Worm (Caenorhabditis elegans) whole organism, L4 larva: ENCODE data around the gene C48D1.1.
A peak's percentile ranks its signal among the peaks of the same experiment; 100 is the strongest.

Experiments used
- D1046.2 ChIP-seq: fragments of 200-800 bp; sonication (Bioruptor generic); IDR thresholded peaks from 2 replicates; pipeline ENCODE4 v1.3.6; 2022; ENCODE audit warnings: missing genetic modification characterization, missing compliant biosample characterization
- F10B5.3 ChIP-seq: sonication (generic microtip); optimal IDR thresholded peaks from 2 replicates; lab custom pipeline; 2016; ENCODE audit warnings: mild to moderate bottlenecking, missing genetic modification characterization, missing compliant biosample characterization
- F26F4.8 ChIP-seq: fragments of 200-800 bp; sonication (Bioruptor generic); conservative IDR thresholded peaks from 2 replicates; pipeline ENCODE4 v1.3.6; 2022; ENCODE audit warnings: missing genetic modification characterization, missing compliant biosample characterization
- F37D6.2 ChIP-seq: sonication (generic microtip); optimal IDR thresholded peaks from 2 replicates; lab custom pipeline; 2016; ENCODE audit warnings: mild to moderate bottlenecking, missing genetic modification characterization, missing compliant biosample characterization
- F49E8.2 ChIP-seq: sonication (generic microtip); optimal IDR thresholded peaks from 2 replicates; lab custom pipeline; 2016; ENCODE audit warnings: missing compliant biosample characterization, mild to moderate bottlenecking, missing genetic modification characterization, borderline replicate concordance
- R02D3.7 ChIP-seq: fragments of 150-350 bp; sonication (generic microtip); optimal IDR thresholded peaks from 3 replicates; lab custom pipeline; 2014; ENCODE audit warnings: missing biosample characterization, missing genetic modification characterization
- T26A8.4 ChIP-seq: fragments of 200-800 bp; sonication (Bioruptor generic); IDR thresholded peaks from 2 replicates; pipeline ENCODE4 v1.3.6; 2022; ENCODE audit warnings: missing genetic modification characterization, missing compliant biosample characterization
- Y105C5A.15 ChIP-seq: fragments of 200-800 bp; sonication (Bioruptor generic); IDR thresholded peaks from 2 replicates; pipeline ENCODE4 v1.3.6; 2022; ENCODE audit warnings: missing genetic modification characterization, missing compliant biosample characterization
- Y5F2A.4 ChIP-seq: fragments of 200-800 bp; sonication (Bioruptor generic); optimal IDR thresholded peaks from 2 replicates; lab custom pipeline; 2018; ENCODE audit warnings: mild to moderate bottlenecking, missing genetic modification characterization, missing compliant biosample characterization
- Y75B8A.6 ChIP-seq: fragments of 200-800 bp; sonication (Bioruptor generic); IDR thresholded peaks from 2 replicates; pipeline ENCODE4 v1.3.6; 2022; ENCODE audit warnings: missing genetic modification reagents, missing genetic modification characterization, missing compliant biosample characterization
- aha-1 ChIP-seq: fragments of 150-350 bp; peaks from one replicate; lab custom pipeline; 2014; ENCODE audit warnings: missing biosample characterization, missing genetic modification characterization
- aly-2 ChIP-seq: sonication (generic microtip); optimal IDR thresholded peaks from 2 replicates; lab custom pipeline; 2018; ENCODE audit warnings: missing biosample characterization, missing genetic modification characterization
- ama-1 ChIP-seq: fragments of 150-350 bp; optimal IDR thresholded peaks from 2 replicates; lab custom pipeline; 2014; ENCODE audit warnings: inconsistent platforms, mixed read lengths
- arid-1 ChIP-seq: fragments of 200-800 bp; sonication (Bioruptor generic); conservative IDR thresholded peaks from 2 replicates; pipeline ENCODE4 v1.3.6; 2022; ENCODE audit warnings: missing genetic modification reagents, missing genetic modification characterization, missing compliant biosample characterization
- attf-4 ChIP-seq: sonication (generic microtip); optimal IDR thresholded peaks from 3 replicates; lab custom pipeline; 2017; ENCODE audit warnings: missing biosample characterization, missing genetic modification characterization
- ceh-20 ChIP-seq: fragments of 200-800 bp; sonication (Bioruptor generic); IDR thresholded peaks from 2 replicates; pipeline ENCODE4 v1.3.6; 2022; ENCODE audit warnings: missing genetic modification reagents, missing genetic modification characterization, missing compliant biosample characterization
- ceh-28 ChIP-seq: fragments of 150-350 bp; optimal IDR thresholded peaks from 2 replicates; lab custom pipeline; 2014; ENCODE audit warnings: missing biosample characterization, missing genetic modification reagents, missing genetic modification characterization
- ceh-32 ChIP-seq: sonication (generic microtip); optimal IDR thresholded peaks from 2 replicates; lab custom pipeline; 2016; ENCODE audit warnings: mild to moderate bottlenecking, missing genetic modification characterization, missing compliant biosample characterization; ENCODE audit not compliant: poor library complexity
- ces-1 ChIP-seq: fragments of 150-350 bp; sonication (generic microtip); optimal IDR thresholded peaks from 4 replicates; lab custom pipeline; 2014; ENCODE audit warnings: missing biosample characterization, missing genetic modification reagents, missing genetic modification characterization
- cey-2 ChIP-seq: sonication (generic microtip); optimal IDR thresholded peaks from 3 replicates; lab custom pipeline; 2017; ENCODE audit warnings: missing genetic modification characterization, mild to moderate bottlenecking, missing compliant biosample characterization, antibody characterized with exemption, borderline replicate concordance; ENCODE audit not compliant: insufficient read depth
- daf-12 ChIP-seq: fragments of 150-350 bp; optimal IDR thresholded peaks from 2 replicates; lab custom pipeline; 2014; ENCODE audit warnings: missing biosample characterization, missing genetic modification reagents, missing genetic modification characterization
- daf-16 ChIP-seq, 3 experiments: sonication (generic microtip); optimal IDR thresholded peaks; 2 replicates each; lab custom pipeline; 2016 to 2017; ENCODE audit warnings: missing genetic modification characterization in 3 of 3, missing genetic modification reagents in 3 of 3, mild to moderate bottlenecking in 2 of 3, missing compliant biosample characterization in 2 of 3, missing biosample characterization in 1 of 3, moderate library complexity in 1 of 3
- daf-8 ChIP-seq: fragments of 200-800 bp; sonication (Bioruptor generic); IDR thresholded peaks from 2 replicates; pipeline ENCODE4 v1.3.6; 2022; ENCODE audit warnings: missing genetic modification characterization, missing compliant biosample characterization
- dmd-6 ChIP-seq: fragments of 200-800 bp; sonication (Bioruptor generic); IDR thresholded peaks from 2 replicates; pipeline ENCODE4 v1.3.6; 2022; ENCODE audit warnings: missing genetic modification reagents, missing genetic modification characterization, missing compliant biosample characterization
- dmd-8 ChIP-seq: fragments of 200-800 bp; sonication (Bioruptor generic); IDR thresholded peaks from 2 replicates; pipeline ENCODE4 v1.3.6; 2022; ENCODE audit warnings: missing genetic modification characterization, missing compliant biosample characterization
- gei-8 ChIP-seq: fragments of 200-800 bp; sonication (Bioruptor generic); optimal IDR thresholded peaks from 2 replicates; lab custom pipeline; 2018; ENCODE audit warnings: mild to moderate bottlenecking, missing genetic modification characterization, missing compliant biosample characterization
- hif-1 ChIP-seq, 2 experiments: sonication (generic microtip); optimal IDR thresholded peaks; 2 replicates each; lab custom pipeline; 2016 to 2017; ENCODE audit warnings: missing compliant biosample characterization in 2 of 2, missing genetic modification characterization in 2 of 2, missing genetic modification reagents in 2 of 2, missing genotype in 2 of 2, mild to moderate bottlenecking in 1 of 2
- hlh-11 ChIP-seq: fragments of 200-800 bp; sonication (Bioruptor generic); optimal IDR thresholded peaks from 2 replicates; lab custom pipeline; 2018; ENCODE audit warnings: mild to moderate bottlenecking, missing genetic modification characterization, missing compliant biosample characterization
- hmg-1.1 ChIP-seq: fragments of 200-800 bp; sonication (Bioruptor generic); IDR thresholded peaks from 2 replicates; pipeline ENCODE4 v1.3.6; 2022; ENCODE audit warnings: missing genetic modification reagents, missing genetic modification characterization, missing compliant biosample characterization
- jun-1 ChIP-seq: fragments of 150-350 bp; optimal IDR thresholded peaks from 2 replicates; lab custom pipeline; 2014; ENCODE audit warnings: missing biosample characterization, missing genetic modification reagents, missing genetic modification characterization
- lin-39 ChIP-seq: fragments of 150-350 bp; optimal IDR thresholded peaks from 2 replicates; lab custom pipeline; 2014; ENCODE audit warnings: missing biosample characterization, missing genetic modification reagents, missing genetic modification characterization
- mdt-29 ChIP-seq: fragments of 200-800 bp; sonication (Bioruptor generic); IDR thresholded peaks from 2 replicates; pipeline ENCODE4 v1.3.6; 2022; ENCODE audit warnings: missing genetic modification reagents, missing genetic modification characterization, missing compliant biosample characterization
- mes-2 ChIP-seq: sonication (generic microtip); optimal IDR thresholded peaks from 2 replicates; lab custom pipeline; 2016; ENCODE audit warnings: missing genotype, mild to moderate bottlenecking, missing genetic modification characterization, missing compliant biosample characterization; ENCODE audit not compliant: poor library complexity, severe bottlenecking
- mxl-3 ChIP-seq: fragments of 200-800 bp; sonication (Bioruptor generic); optimal IDR thresholded peaks from 2 replicates; lab custom pipeline; 2018; ENCODE audit warnings: mild to moderate bottlenecking, missing genetic modification characterization, missing compliant biosample characterization
- nhr-11 ChIP-seq: fragments of 150-350 bp; optimal IDR thresholded peaks from 2 replicates; lab custom pipeline; 2014; ENCODE audit warnings: missing biosample characterization, missing genetic modification characterization
- nhr-111 ChIP-seq: fragments of 200-800 bp; sonication (Bioruptor generic); optimal IDR thresholded peaks from 2 replicates; lab custom pipeline; 2018; ENCODE audit warnings: mild to moderate bottlenecking, missing genetic modification characterization, missing compliant biosample characterization
- nhr-237 ChIP-seq: sonication (generic microtip); optimal IDR thresholded peaks from 2 replicates; lab custom pipeline; 2017; ENCODE audit warnings: missing biosample characterization, missing genetic modification characterization
- nhr-25 ChIP-seq: sonication (generic microtip); optimal IDR thresholded peaks from 2 replicates; lab custom pipeline; 2017; ENCODE audit warnings: missing genetic modification characterization, mild to moderate bottlenecking, missing compliant biosample characterization, antibody characterized with exemption, moderate library complexity, borderline replicate concordance; ENCODE audit not compliant: insufficient read depth
- nhr-41 ChIP-seq: fragments of 200-800 bp; sonication (Bioruptor generic); IDR thresholded peaks from 2 replicates; pipeline ENCODE4 v1.3.6; 2022; ENCODE audit warnings: missing genetic modification reagents, missing genetic modification characterization, missing compliant biosample characterization
- nhr-76 ChIP-seq: fragments of 150-350 bp; optimal IDR thresholded peaks from 2 replicates; lab custom pipeline; 2014; ENCODE audit warnings: missing biosample characterization, missing genetic modification characterization
- rbr-2 ChIP-seq: sonication (generic microtip); optimal IDR thresholded peaks from 2 replicates; lab custom pipeline; 2016; ENCODE audit warnings: missing genotype, missing genetic modification characterization, missing compliant biosample characterization
- saeg-2 ChIP-seq: fragments of 200-800 bp; sonication (Bioruptor generic); IDR thresholded peaks from 2 replicates; pipeline ENCODE4 v1.3.6; 2022; ENCODE audit warnings: missing genetic modification reagents, missing genetic modification characterization, missing compliant biosample characterization
- set-16 ChIP-seq: fragments of 200-800 bp; sonication (Bioruptor generic); IDR thresholded peaks from 2 replicates; pipeline ENCODE4 v1.3.6; 2022; ENCODE audit warnings: missing genetic modification reagents, missing genetic modification characterization, missing compliant biosample characterization
- spr-1 ChIP-seq: sonication (generic microtip); optimal IDR thresholded peaks from 2 replicates; lab custom pipeline; 2016; ENCODE audit warnings: mild to moderate bottlenecking, missing genetic modification characterization, missing compliant biosample characterization
- unc-130 ChIP-seq: sonication (generic microtip); optimal IDR thresholded peaks from 2 replicates; lab custom pipeline; 2016; ENCODE audit warnings: missing genetic modification reagents, missing genetic modification characterization, missing compliant biosample characterization
- zag-1 ChIP-seq: fragments of 150-350 bp; optimal IDR thresholded peaks from 2 replicates; lab custom pipeline; 2014; ENCODE audit warnings: missing biosample characterization, missing genetic modification characterization
- zip-11 ChIP-seq: fragments of 200-800 bp; sonication (Bioruptor generic); IDR thresholded peaks from 2 replicates; pipeline ENCODE4 v1.3.6; 2022; ENCODE audit warnings: missing genetic modification characterization, missing compliant biosample characterization
- ztf-11 ChIP-seq: fragments of 150-350 bp; optimal IDR thresholded peaks from 2 replicates; lab custom pipeline; 2014; ENCODE audit warnings: missing biosample characterization, missing genetic modification characterization
- ztf-7 ChIP-seq: fragments of 150-350 bp; optimal IDR thresholded peaks from 2 replicates; lab custom pipeline; 2014; ENCODE audit warnings: missing biosample characterization, missing genetic modification characterization

C48D1.1 gene

ce11 chrIV:13240078-13240841, 43.1 kb upstream of the C48D1.1 start, which contains the start of gene rpl-12 (continued):
- TF ChIP-seq arid-1 (GFP tag; lab: Robert Waterston, UW) (peak; percentile 95), zip-11 (GFP tag; lab: Robert Waterston, UW) (no peak), F26F4.8 (GFP tag; lab: Robert Waterston, UW) (no peak), nhr-25 (tag; lab: Kevin White, UChicago) (peak; percentile 96), ztf-11 (tag; lab: Kevin White, UChicago) (no peak), dmd-6 (GFP tag; lab: Robert Waterston, UW) (peak; percentile 99), aly-2 (tag; lab: Kevin White, UChicago) (peak; percentile 70), F10B5.3 (tag; lab: Kevin White, UChicago) (peak; percentile 90), D1046.2 (peak; percentile 96), attf-4 (tag; lab: Kevin White, UChicago) (no peak), nhr-111 (GFP tag; lab: Kevin White, UChicago) (no peak), nhr-41 (GFP tag; lab: Robert Waterston, UW) (peak; percentile 71), Y105C5A.15 (GFP tag; lab: Robert Waterston, UW) (no peak), mdt-29 (GFP tag; lab: Robert Waterston, UW) (peak; percentile 88), hif-1 (tag; optimal IDR thresholded peaks at IDR 0.05; lab: Kevin White, UChicago) (peak; percentile 82 to 95), nhr-76 (tag; lab: Kevin White, UChicago) (peak; percentile 59), unc-130 (GFP tag; lab: Kevin White, UChicago) (peak; percentile 94), hlh-11 (tag; lab: Kevin White, UChicago) (peak; percentile 98), ceh-20 (GFP tag; lab: Robert Waterston, UW) (peak; percentile 99), nhr-11 (tag; lab: Kevin White, UChicago) (peak; percentile 99), T26A8.4 (GFP tag; lab: Robert Waterston, UW) (peak; percentile 98), aha-1 (tag; lab: Kevin White, UChicago) (peak; percentile 99), ceh-28 (tag; lab: Kevin White, UChicago) (peak; percentile 16), set-16 (GFP tag; lab: Robert Waterston, UW) (peak; percentile 40), mxl-3 (GFP tag; lab: Kevin White, UChicago) (no peak), cey-2 (tag; lab: Kevin White, UChicago) (peak; percentile 53), jun-1 (tag; lab: Kevin White, UChicago) (peak; percentile 93), daf-12 (tag; lab: Kevin White, UChicago) (no peak), Y5F2A.4 (GFP tag; lab: Kevin White, UChicago) (peak; percentile 82), saeg-2 (peak; percentile 94), ama-1 (lab: Kevin White, UChicago) (peak; percentile 93), F37D6.2 (tag; lab: Kevin White, UChicago) (peak; percentile 96), dmd-8 (GFP tag; lab: Robert Waterston, UW) (0 out of 2 replicates have a peak, but pooled peaks have one; percentile 41), gei-8 (GFP tag; lab: Kevin White, UChicago) (peak; percentile 23), Y75B8A.6 (GFP tag; lab: Robert Waterston, UW) (peak; percentile 97), rbr-2 (tag; lab: Kevin White, UChicago) (peak; percentile 98), hmg-1.1 (peak; percentile 98), ceh-32 (tag; lab: Kevin White, UChicago) (peak; percentile 68), F49E8.2 (peak; percentile 83), daf-8 (GFP tag; lab: Robert Waterston, UW) (no peak), ces-1 (GFP tag; lab: Kevin White, UChicago) (peak; percentile 97), R02D3.7 (no peak), zag-1 (peak; percentile 58), nhr-237 (tag; lab: Kevin White, UChicago) (peak; percentile 43), mes-2 (peak; percentile 99), spr-1 (tag; lab: Kevin White, UChicago) (peak; percentile 97), lin-39 (tag; lab: Kevin White, UChicago) (peak; percentile 33), daf-16 (GFP tag; optimal IDR thresholded peaks at IDR 0.05; lab: Kevin White, UChicago) (peak; percentile 87 to 96), daf-16 (tag; optimal IDR thresholded peaks at IDR 0.05; lab: Kevin White, UChicago) (peak; percentile 97), ztf-7 (tag; lab: Kevin White, UChicago) (peak; percentile 97)
